Fruit fly (Drosophila melanogaster) whole organism, prepupa: ENCODE measurements around the gene tai.

ENCODE experiments used
- Blimp-1 ChIP-seq: fragments of 200-800 bp; sonication (Bioruptor generic); optimal IDR thresholded peaks from 3 replicates; lab custom pipeline; 2017; ENCODE audit warnings: missing biosample characterization, missing genetic modification characterization, mild to moderate bottlenecking, moderate library complexity, missing genetic modification reagents
- CG11294 ChIP-seq: fragments of 200-800 bp; sonication (Bioruptor generic); IDR thresholded peaks from 2 replicates; pipeline ENCODE4 v1.3.6; 2022; ENCODE audit warnings: missing biosample characterization, missing genetic modification characterization
- CG11762 ChIP-seq: fragments of 200-800 bp; sonication (Bioruptor generic); optimal IDR thresholded peaks from 3 replicates; lab custom pipeline; 2016; ENCODE audit warnings: missing biosample characterization, missing genetic modification characterization; ENCODE audit not compliant: insufficient read depth
- CG15336 ChIP-seq: fragments of 200-800 bp; sonication (Bioruptor generic); IDR thresholded peaks from 2 replicates; pipeline ENCODE4 v1.3.6; 2022; ENCODE audit warnings: missing biosample characterization, missing genetic modification characterization
- CG16779 ChIP-seq: fragments of 200-800 bp; sonication (Bioruptor generic); optimal IDR thresholded peaks from 3 replicates; lab custom pipeline; 2017; ENCODE audit warnings: missing biosample characterization, mild to moderate bottlenecking, missing genetic modification characterization
- CG32006 ChIP-seq: fragments of 200-800 bp; sonication (Bioruptor generic); optimal IDR thresholded peaks from 3 replicates; lab custom pipeline; 2017; ENCODE audit warnings: missing biosample characterization, mild to moderate bottlenecking, missing genetic modification characterization
- CG34406 ChIP-seq: fragments of 200-800 bp; sonication (Bioruptor generic); optimal IDR thresholded peaks from 3 replicates; lab custom pipeline; 2016; ENCODE audit warnings: missing biosample characterization, missing genetic modification characterization
- CG3919 ChIP-seq: fragments of 200-800 bp; sonication (Bioruptor generic); optimal IDR thresholded peaks from 3 replicates; lab custom pipeline; 2016; ENCODE audit warnings: missing biosample characterization, missing genetic modification characterization
- CG6163 ChIP-seq: fragments of 200-800 bp; sonication (Bioruptor generic); IDR thresholded peaks from 3 replicates; pipeline ENCODE4 v1.3.6; 2022; ENCODE audit warnings: missing biosample characterization, missing genetic modification characterization
- CG6808 ChIP-seq: fragments of 200-800 bp; sonication (Bioruptor generic); optimal IDR thresholded peaks from 3 replicates; lab custom pipeline; 2017; ENCODE audit warnings: missing biosample characterization, missing genetic modification characterization, mild to moderate bottlenecking, moderate library complexity, missing genetic modification reagents
- CG6854 ChIP-seq: fragments of 200-800 bp; sonication (Bioruptor generic); optimal IDR thresholded peaks from 2 replicates; lab custom pipeline; 2017; ENCODE audit warnings: missing biosample characterization, mild to moderate bottlenecking, missing genetic modification characterization
- CG7368 ChIP-seq: fragments of 200-800 bp; sonication (Bioruptor generic); optimal IDR thresholded peaks from 3 replicates; lab custom pipeline; 2016; ENCODE audit warnings: missing biosample characterization, missing genetic modification characterization
- CG8119 ChIP-seq: fragments of 200-800 bp; sonication (Bioruptor generic); IDR thresholded peaks from 3 replicates; pipeline ENCODE4 v1.3.6; 2022; ENCODE audit warnings: missing biosample characterization, missing genetic modification characterization
- CG8319 ChIP-seq: fragments of 200-800 bp; sonication (Bioruptor generic); optimal IDR thresholded peaks from 3 replicates; lab custom pipeline; 2016; ENCODE audit warnings: missing biosample characterization, missing genetic modification characterization
- CG9139 ChIP-seq: fragments of 200-800 bp; sonication (Bioruptor generic); optimal IDR thresholded peaks from 3 replicates; lab custom pipeline; 2017; ENCODE audit warnings: missing biosample characterization, mild to moderate bottlenecking, missing genetic modification characterization
- Eip78C ChIP-seq: fragments of 200-800 bp; sonication (Bioruptor generic); peaks from one replicate; lab custom pipeline; 2016; ENCODE audit warnings: missing biosample characterization, missing genetic modification characterization
- Eip93F ChIP-seq: fragments of 200-800 bp; sonication (Bioruptor generic); optimal IDR thresholded peaks from 2 replicates; lab custom pipeline; 2016; ENCODE audit warnings: missing biosample characterization, mild to moderate bottlenecking, missing genetic modification characterization
- Ets96B ChIP-seq: fragments of 200-800 bp; optimal IDR thresholded peaks from 2 replicates; lab custom pipeline; 2019; ENCODE audit warnings: missing biosample characterization, mild to moderate bottlenecking, missing genetic modification characterization, moderate library complexity
- Gug ChIP-seq: fragments of 200-800 bp; sonication (Bioruptor generic); IDR thresholded peaks from 2 replicates; pipeline ENCODE4 v1.3.6; 2022; ENCODE audit warnings: missing biosample characterization, missing genetic modification characterization
- Hr38 ChIP-seq: sonication (Bioruptor generic); optimal IDR thresholded peaks from 2 replicates; lab custom pipeline; 2016; ENCODE audit warnings: missing biosample characterization, missing genetic modification characterization
- Hr4 ChIP-seq: fragments of 200-800 bp; sonication (Bioruptor generic); optimal IDR thresholded peaks from 3 replicates; lab custom pipeline; 2016; ENCODE audit warnings: missing biosample characterization, missing genetic modification characterization
- OdsH ChIP-seq: fragments of 200-800 bp; sonication (Bioruptor generic); optimal IDR thresholded peaks from 3 replicates; lab custom pipeline; 2016; ENCODE audit warnings: missing biosample characterization, missing genetic modification characterization
- Smox ChIP-seq: fragments of 200-800 bp; sonication (Bioruptor generic); optimal IDR thresholded peaks from 3 replicates; lab custom pipeline; 2016; ENCODE audit warnings: missing biosample characterization, missing genetic modification characterization
- Sox102F ChIP-seq: fragments of 200-800 bp; sonication (Bioruptor generic); optimal IDR thresholded peaks from 2 replicates; lab custom pipeline; 2016; ENCODE audit warnings: missing biosample characterization, mild to moderate bottlenecking, missing genetic modification characterization
- Sox14 ChIP-seq: fragments of 200-800 bp; sonication (Bioruptor generic); optimal IDR thresholded peaks from 3 replicates; lab custom pipeline; 2016; ENCODE audit warnings: missing biosample characterization, missing genetic modification characterization
- Sox15 ChIP-seq: fragments of 200-800 bp; sonication (Bioruptor generic); optimal IDR thresholded peaks from 3 replicates; lab custom pipeline; 2016; ENCODE audit warnings: missing biosample characterization, missing genetic modification characterization
- acj6 ChIP-seq: fragments of 200-800 bp; sonication (Bioruptor generic); optimal IDR thresholded peaks from 3 replicates; lab custom pipeline; 2016; ENCODE audit warnings: missing biosample characterization, missing genetic modification characterization
- cyc ChIP-seq: fragments of 200-800 bp; sonication (Bioruptor generic); optimal IDR thresholded peaks from 3 replicates; lab custom pipeline; 2016; ENCODE audit warnings: missing biosample characterization, missing genetic modification characterization
- dac ChIP-seq: fragments of 200-800 bp; sonication (Bioruptor generic); optimal IDR thresholded peaks from 2 replicates; lab custom pipeline; 2017; ENCODE audit warnings: missing biosample characterization, mild to moderate bottlenecking, missing genetic modification characterization
- dsx ChIP-seq: fragments of 200-800 bp; optimal IDR thresholded peaks from 3 replicates; lab custom pipeline; 2019; ENCODE audit warnings: missing biosample characterization, mild to moderate bottlenecking, missing genetic modification characterization, moderate library complexity; ENCODE audit not compliant: poor library complexity, severe bottlenecking
- eg ChIP-seq: fragments of 200-800 bp; sonication (Bioruptor generic); IDR thresholded peaks from 3 replicates; pipeline ENCODE4 v1.3.6; 2022; ENCODE audit warnings: missing biosample characterization, missing genetic modification characterization
- fd85E ChIP-seq: fragments of 200-800 bp; sonication (Bioruptor generic); optimal IDR thresholded peaks from 3 replicates; lab custom pipeline; 2016; ENCODE audit warnings: missing biosample characterization, missing genetic modification characterization
- lz ChIP-seq: fragments of 200-800 bp; sonication (Bioruptor generic); optimal IDR thresholded peaks from 3 replicates; lab custom pipeline; 2016; ENCODE audit warnings: missing biosample characterization, missing genetic modification characterization
- net ChIP-seq: fragments of 200-800 bp; sonication (Bioruptor generic); optimal IDR thresholded peaks from 3 replicates; lab custom pipeline; 2016; ENCODE audit warnings: missing biosample characterization, missing genetic modification characterization
- salr ChIP-seq, 2 experiments: fragments of 200-800 bp; sonication (Bioruptor generic); optimal IDR thresholded peaks; 3 replicates each; lab custom pipeline; 2016 to 2018; ENCODE audit warnings: missing biosample characterization in 2 of 2, missing genetic modification characterization in 2 of 2, mild to moderate bottlenecking in 1 of 2
- ss ChIP-seq, 2 experiments: fragments of 200-800 bp; sonication (Bioruptor generic); optimal IDR thresholded peaks; 2 replicates in 1 of 2; 3 replicates in 1 of 2; lab custom pipeline; 2017 to 2018; ENCODE audit warnings: mild to moderate bottlenecking in 2 of 2, missing biosample characterization in 2 of 2, missing genetic modification characterization in 2 of 2, moderate library complexity in 1 of 2
- topi ChIP-seq: fragments of 200-800 bp; sonication (Bioruptor generic); optimal IDR thresholded peaks from 3 replicates; lab custom pipeline; 2016; ENCODE audit warnings: missing biosample characterization, missing genetic modification characterization
- vri ChIP-seq: fragments of 200-800 bp; sonication (Bioruptor generic); optimal IDR thresholded peaks from 3 replicates; lab custom pipeline; 2016; ENCODE audit warnings: missing biosample characterization, mild to moderate bottlenecking, missing genetic modification characterization

tai gene

DNA sequence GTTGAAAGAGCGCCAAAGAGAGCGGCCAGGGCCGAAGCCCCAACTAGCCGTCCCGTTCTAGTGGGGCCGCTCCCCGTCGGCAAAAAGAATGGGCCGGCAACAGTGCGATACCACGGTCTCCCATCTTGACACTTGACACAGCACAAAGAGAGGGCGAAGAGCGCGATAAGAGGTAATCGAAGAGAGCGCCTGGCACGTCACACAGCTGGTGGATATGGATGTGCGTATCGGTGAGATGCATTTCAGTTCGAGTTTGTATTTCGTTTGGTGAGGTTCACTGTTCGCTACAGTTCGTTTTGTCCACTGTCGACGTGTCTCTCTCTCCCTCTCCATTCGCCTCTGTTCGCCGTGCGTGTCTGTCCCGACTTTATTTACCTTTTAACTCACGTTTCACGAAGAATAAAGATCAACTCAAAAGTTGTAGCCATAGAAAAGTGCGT is 9.6 kb downstream of the tai start (continued):
- no peak for TF ChIP-seq cyc
- peak; percentile 37 for TF ChIP-seq CG7368 (GFP tag; lab: Kevin White, UChicago)
- TF ChIP-seq dsx (GFP tag; lab: Kevin White, UChicago): peak; percentile 71
- TF ChIP-seq fd85E (GFP tag; lab: Kevin White, UChicago): peak; percentile 48
- peak; percentile 46 for TF ChIP-seq topi
- peak; percentile 31 for TF ChIP-seq Gug (GFP tag; lab: Robert Waterston, UW)
- TF ChIP-seq CG16779 (tag; lab: Kevin White, UChicago): peak; percentile 78
- TF ChIP-seq net: peak; percentile 66
- TF ChIP-seq CG6854: peak; percentile 88
- TF ChIP-seq Sox102F (GFP tag; lab: Kevin White, UChicago): no peak

dm6 chr2L:9176791-9177190 is 10.2 kb downstream of the tai start:
- TF ChIP-seq Eip78C (GFP tag; lab: Kevin White, UChicago) (peak; percentile 59), acj6 (GFP tag; lab: Kevin White, UChicago) (no peak), Ets96B (tag; lab: Kevin White, UChicago) (no peak), CG32006 (GFP tag; lab: Kevin White, UChicago) (no peak), fd85E (GFP tag; lab: Kevin White, UChicago) (peak; percentile 35), CG16779 (tag; lab: Kevin White, UChicago) (no peak), CG11294 (GFP tag; lab: Robert Waterston, UW) (no peak; the same call in 1 of the 2 replicates), CG6163 (peak; percentile 66; the same call in 2 of the 3 replicates), CG6808 (GFP tag; lab: Kevin White, UChicago) (no peak), cyc (no peak), ss (GFP tag; optimal IDR thresholded peaks at IDR 0.05; lab: Kevin White, UChicago) (no peak), Blimp-1 (GFP tag; lab: Kevin White, UChicago) (no peak), CG15336 (GFP tag; lab: Robert Waterston, UW) (peak; percentile 33), eg (peak; percentile 47; the same call in 1 of the 3 replicates), CG7368 (GFP tag; lab: Kevin White, UChicago) (no peak), Hr4 (GFP tag; lab: Kevin White, UChicago) (no peak), Sox15 (no peak), CG34406 (GFP tag; lab: Kevin White, UChicago) (no peak), Smox (GFP tag; lab: Kevin White, UChicago) (no peak), Eip93F (GFP tag; lab: Kevin White, UChicago) (peak; percentile 65), Sox102F (GFP tag; lab: Kevin White, UChicago) (no peak), Gug (GFP tag; lab: Robert Waterston, UW) (no peak), CG8119 (GFP tag; lab: Robert Waterston, UW) (peak; percentile 35; the same call in 2 of the 3 replicates), CG8319 (GFP tag; lab: Kevin White, UChicago) (no peak), lz (no peak), Sox14 (GFP tag; lab: Kevin White, UChicago) (no peak), dac (GFP tag; lab: Kevin White, UChicago) (no peak), CG9139 (GFP tag; lab: Kevin White, UChicago) (no peak), OdsH (GFP tag; lab: Kevin White, UChicago) (no peak), vri (GFP tag; lab: Kevin White, UChicago) (peak; percentile 50), CG11762 (GFP tag; lab: Kevin White, UChicago) (no peak), salr (GFP tag; optimal IDR thresholded peaks at IDR 0.05; lab: Kevin White, UChicago) (no peak), CG3919 (GFP tag; lab: Kevin White, UChicago) (no peak), Hr38 (no peak), CG6854 (no peak)
